Worm (Caenorhabditis elegans) whole organism, L3 larva: ENCODE data around the gene Y72A10A.1.

Experiments used
- R02D3.7 ChIP-seq: fragments of 150-350 bp; optimal IDR thresholded peaks from 2 replicates; lab custom pipeline; 2014; ENCODE audit warnings: missing biosample characterization, missing genetic modification characterization
- ceh-16 ChIP-seq: sonication (generic microtip); optimal IDR thresholded peaks from 2 replicates; lab custom pipeline; 2017; ENCODE audit warnings: missing biosample characterization, missing genetic modification characterization
- ceh-28 ChIP-seq: fragments of 150-350 bp; optimal IDR thresholded peaks from 2 replicates; lab custom pipeline; 2014; ENCODE audit warnings: missing biosample characterization, missing genetic modification reagents, missing genetic modification characterization
- ceh-9 ChIP-seq: sonication (generic microtip); optimal IDR thresholded peaks from 2 replicates; lab custom pipeline; 2018; ENCODE audit warnings: missing biosample characterization, missing genetic modification characterization
- daf-12 ChIP-seq: fragments of 150-350 bp; optimal IDR thresholded peaks from 2 replicates; lab custom pipeline; 2014; ENCODE audit warnings: missing biosample characterization, missing genetic modification reagents, missing genetic modification characterization
- elt-1 ChIP-seq: fragments of 150-350 bp; optimal IDR thresholded peaks from 2 replicates; lab custom pipeline; 2014; ENCODE audit warnings: missing biosample characterization, missing genetic modification characterization
- elt-2 ChIP-seq: sonication (generic microtip); optimal IDR thresholded peaks from 2 replicates; lab custom pipeline; 2016; ENCODE audit warnings: missing genetic modification reagents, mild to moderate bottlenecking, missing genetic modification characterization, missing compliant biosample characterization
- elt-3 ChIP-seq, 3 experiments: fragments of 150-350 bp in 1 of 3; sonication (generic microtip) in 2 of 3; optimal IDR thresholded peaks; 2 replicates in 2 of 3; 4 replicates in 1 of 3; lab custom pipeline; 2014 to 2017; ENCODE audit warnings: missing biosample characterization in 3 of 3, missing genetic modification characterization in 3 of 3
- eor-1 ChIP-seq, 2 experiments: fragments of 150-350 bp; optimal IDR thresholded peaks; 2 replicates each; lab custom pipeline; 2014 to 2018; ENCODE audit warnings: missing biosample characterization in 2 of 2, missing genetic modification characterization in 2 of 2
- fkh-10 ChIP-seq: sonication (generic microtip); optimal IDR thresholded peaks from 2 replicates; lab custom pipeline; 2017; ENCODE audit warnings: missing biosample characterization, missing genetic modification reagents, missing genetic modification characterization
- fkh-2 ChIP-seq: fragments of 150-350 bp; optimal IDR thresholded peaks from 2 replicates; lab custom pipeline; 2014; ENCODE audit warnings: missing biosample characterization, missing genetic modification reagents, missing genetic modification characterization
- fos-1 ChIP-seq: fragments of 150-350 bp; optimal IDR thresholded peaks from 2 replicates; lab custom pipeline; 2014; ENCODE audit warnings: missing biosample characterization, missing genetic modification characterization
- jun-1 ChIP-seq: fragments of 150-350 bp; optimal IDR thresholded peaks from 2 replicates; lab custom pipeline; 2014; ENCODE audit warnings: missing biosample characterization, missing genetic modification reagents, missing genetic modification characterization
- lsy-12 ChIP-seq: sonication (generic microtip); optimal IDR thresholded peaks from 2 replicates; lab custom pipeline; 2016; ENCODE audit warnings: mild to moderate bottlenecking, missing genetic modification characterization, missing compliant biosample characterization
- mdl-1 ChIP-seq: fragments of 150-350 bp; optimal IDR thresholded peaks from 2 replicates; lab custom pipeline; 2014; ENCODE audit warnings: missing biosample characterization, missing genetic modification characterization
- nfya-1 ChIP-seq: sonication (generic microtip); optimal IDR thresholded peaks from 2 replicates; lab custom pipeline; 2017; ENCODE audit warnings: missing genetic modification characterization, mild to moderate bottlenecking, missing compliant biosample characterization, antibody characterized with exemption, moderate library complexity; ENCODE audit not compliant: insufficient read depth
- nhr-11 ChIP-seq: fragments of 150-350 bp; optimal IDR thresholded peaks from 2 replicates; lab custom pipeline; 2014; ENCODE audit warnings: missing biosample characterization, missing genetic modification characterization
- nhr-23 ChIP-seq: fragments of 150-350 bp; optimal IDR thresholded peaks from 2 replicates; lab custom pipeline; 2014; ENCODE audit warnings: missing biosample characterization, missing genetic modification reagents, missing genetic modification characterization
- nhr-25 ChIP-seq: sonication (generic microtip); optimal IDR thresholded peaks from 2 replicates; lab custom pipeline; 2017; ENCODE audit warnings: missing biosample characterization, missing genetic modification characterization
- nhr-43 ChIP-seq: sonication (generic microtip); optimal IDR thresholded peaks from 2 replicates; lab custom pipeline; 2016; ENCODE audit warnings: mild to moderate bottlenecking, missing genetic modification characterization, missing compliant biosample characterization; ENCODE audit not compliant: poor library complexity, severe bottlenecking
- nhr-67 ChIP-seq: fragments of 150-350 bp; optimal IDR thresholded peaks from 2 replicates; lab custom pipeline; 2014; ENCODE audit warnings: missing biosample characterization, missing genetic modification characterization
- nhr-76 ChIP-seq: fragments of 150-350 bp; sonication (generic microtip); optimal IDR thresholded peaks from 5 replicates; lab custom pipeline; 2014; ENCODE audit warnings: missing biosample characterization, missing genetic modification characterization
- sea-2 ChIP-seq: fragments of 150-350 bp; sonication (generic microtip); optimal IDR thresholded peaks from 4 replicates; lab custom pipeline; 2014; ENCODE audit warnings: missing biosample characterization, missing genetic modification reagents, missing genetic modification characterization
- snpc-4 ChIP-seq: fragments of 150-350 bp; optimal IDR thresholded peaks from 2 replicates; lab custom pipeline; 2014; ENCODE audit warnings: missing biosample characterization, missing genetic modification characterization
- unc-39 ChIP-seq: sonication (generic microtip); optimal IDR thresholded peaks from 4 replicates; lab custom pipeline; 2017; ENCODE audit warnings: missing biosample characterization, missing genetic modification characterization
- ztf-11 ChIP-seq: fragments of 150-350 bp; optimal IDR thresholded peaks from 2 replicates; lab custom pipeline; 2014; ENCODE audit warnings: missing biosample characterization, missing genetic modification characterization

Y72A10A.1 gene

ce11 chrX:6087676-6088075 is 50.5 kb downstream of the Y72A10A.1 start, which contains the start of gene C45B2.8:
TSS of gene C45B2.8 (plus strand) at chrX:6087976.
- TF ChIP-seq ceh-28 (tag; lab: Kevin White, UChicago) (no peak), jun-1 (tag; lab: Kevin White, UChicago) (no peak), ceh-9 (tag; lab: Kevin White, UChicago) (no peak), nhr-43 (tag; lab: Kevin White, UChicago) (no peak), fkh-2 (tag; lab: Kevin White, UChicago) (no peak)
- TF ChIP-seq, all 47 proteins: peak for 0

- no peak for TF ChIP-seq fos-1
- TF ChIP-seq R02D3.7 (tag; lab: Kevin White, UChicago), result no peak
- TF ChIP-seq snpc-4 (tag; lab: Kevin White, UChicago), result no peak
These were observed 52.3 kb downstream of the Y72A10A.1 start, which contains the start of gene C45B2.1 for ce11 chrX:6085824-6086223. TSS of gene C45B2.1 (plus strand) at chrX:6086124.

- no peak for TF ChIP-seq jun-1 (tag; lab: Kevin White, UChicago)
- no peak for TF ChIP-seq nhr-43 (tag; lab: Kevin White, UChicago)
- TF ChIP-seq ztf-11 (tag; lab: Kevin White, UChicago), result no peak
- no peak for TF ChIP-seq nhr-67 (tag; lab: Kevin White, UChicago)
- TF ChIP-seq nfya-1 (tag; lab: Kevin White, UChicago), result no peak
These were observed 53.7 kb downstream of the Y72A10A.1 start, which contains the start of gene C45B2.2 for ce11 chrX:6084439-6084838. TSS of gene C45B2.2 (plus strand) at chrX:6084739.

- TF ChIP-seq lsy-12 (tag; lab: Kevin White, UChicago), result no peak
- TF ChIP-seq nhr-76 (tag; lab: Kevin White, UChicago), result no peak
- no peak for TF ChIP-seq nhr-11 (tag; lab: Kevin White, UChicago)
- no peak for TF ChIP-seq fkh-10 (GFP tag; lab: Kevin White, UChicago)
- no peak for TF ChIP-seq elt-1 (tag; lab: Kevin White, UChicago)
- TF ChIP-seq nhr-23, result no peak
- TF ChIP-seq nhr-25 (tag; lab: Kevin White, UChicago), result no peak
- no peak for TF ChIP-seq elt-2
- TF ChIP-seq eor-1 (tag; optimal IDR thresholded peaks at IDR 0.05; lab: Kevin White, UChicago), result no peak
- no peak for TF ChIP-seq daf-12 (tag; lab: Kevin White, UChicago)
- no peak for TF ChIP-seq mdl-1 (tag; lab: Kevin White, UChicago)
- TF ChIP-seq ceh-28 (tag; lab: Kevin White, UChicago), result no peak
These were observed 55.5 kb downstream of the Y72A10A.1 start, which contains the start of gene C45B2.3 for ce11 chrX:6082660-6083059. TSS of gene C45B2.3 (plus strand) at chrX:6082960.

- TF ChIP-seq sea-2 (GFP tag; lab: Kevin White, UChicago), result no peak
- no peak for TF ChIP-seq unc-39 (tag; lab: Kevin White, UChicago)
- peak; percentile 34 for TF ChIP-seq elt-2
- TF ChIP-seq elt-3 (tag; optimal IDR thresholded peaks at IDR 0.05; lab: Kevin White, UChicago), result peak in 1 of 3 experiments; percentile 7
- TF ChIP-seq nhr-23, result peak; percentile 47
- no peak for TF ChIP-seq ceh-16 (tag; lab: Kevin White, UChicago)
- TF ChIP-seq fkh-10 (GFP tag; lab: Kevin White, UChicago), result no peak
- TF ChIP-seq ceh-28 (tag; lab: Kevin White, UChicago), result peak; percentile 14
These were observed 56.4 kb downstream of the Y72A10A.1 start for ce11 chrX:6081793-6082192.
